Worm (Caenorhabditis elegans): Measurements from ENCODE around the gene mdt-22.

mdt-22 gene

DNA sequence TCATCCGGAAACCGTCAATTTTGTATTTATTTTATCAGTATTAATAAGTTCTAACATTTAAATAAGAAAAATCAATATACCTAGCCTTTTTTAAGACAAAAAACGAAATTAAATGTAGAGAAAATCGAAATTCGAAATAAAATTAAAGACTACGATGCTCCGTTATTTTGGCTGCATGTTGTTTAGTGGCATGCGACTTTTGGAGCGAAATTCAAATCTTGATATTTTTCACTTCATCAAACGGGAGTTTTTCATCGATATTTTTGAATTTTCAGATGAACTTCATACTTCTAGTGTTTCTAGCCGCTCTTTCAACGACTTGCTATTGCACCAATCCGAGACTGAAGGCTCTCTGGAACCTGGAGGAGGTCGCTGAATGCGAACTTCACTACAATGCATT is 49.5 kb downstream of the mdt-22 start, which contains the start of gene C07E3.9:
TSS of gene C07E3.9 (plus strand) at position 270 of the 400 bp plus-strand sequence.
- TF ChIP-seq elt-1 (tag; optimal IDR thresholded peaks at IDR 0.05) (no peak), elt-3 (tag; optimal IDR thresholded peaks at IDR 0.05) (no peak), ZK546.5 (tag; optimal IDR thresholded peaks at IDR 0.05) (no peak), R02D3.7 (tag; optimal IDR thresholded peaks at IDR 0.05) (peak; percentile 1), pha-4 (tag; optimal IDR thresholded peaks at IDR 0.05) (peak; percentile 39), nhr-23 (tag; optimal IDR thresholded peaks at IDR 0.05) (peak; percentile 23), snpc-4 (tag; optimal IDR thresholded peaks at IDR 0.05) (no peak), lin-15B (tag; optimal IDR thresholded peaks at IDR 0.05) (peak; percentile 72), pqm-1 (tag; optimal IDR thresholded peaks at IDR 0.05) (no peak), nhr-28 (tag; optimal IDR thresholded peaks at IDR 0.05) (no peak), nhr-25 (tag; optimal IDR thresholded peaks at IDR 0.05) (no peak), ceh-16 (tag; optimal IDR thresholded peaks at IDR 0.05) (no peak)
